Worm (Caenorhabditis elegans) whole organism, midembryonic: ENCODE measurements around the gene lips-13.

Experiments used
- T22C8.4 ChIP-seq: fragments of 200-800 bp; sonication (Bioruptor generic); IDR thresholded peaks from 2 replicates; pipeline ENCODE4 v1.3.6; 2022; ENCODE audit warnings: missing genetic modification characterization, missing compliant biosample characterization
- flt-1 ChIP-seq: fragments of 200-800 bp; sonication (Bioruptor generic); IDR thresholded peaks from 2 replicates; pipeline ENCODE4 v1.3.6; 2022; ENCODE audit warnings: missing genetic modification characterization, missing compliant biosample characterization
- klf-2 ChIP-seq: fragments of 200-800 bp; sonication (Bioruptor generic); conservative IDR thresholded peaks from 2 replicates; pipeline ENCODE4 v1.3.6; 2022; ENCODE audit warnings: missing genetic modification reagents, missing genetic modification characterization, missing compliant biosample characterization
- med-1 ChIP-seq: sonication (generic microtip); optimal IDR thresholded peaks from 2 replicates; lab custom pipeline; 2017; ENCODE audit warnings: missing genetic modification characterization, mild to moderate bottlenecking, missing compliant biosample characterization, antibody characterized with exemption, missing genetic modification reagents; ENCODE audit not compliant: insufficient read depth
- ref-1 ChIP-seq: fragments of 200-800 bp; sonication (Bioruptor generic); conservative IDR thresholded peaks from 2 replicates; pipeline ENCODE4 v1.3.6; 2022; ENCODE audit warnings: missing genetic modification reagents, missing genetic modification characterization, missing compliant biosample characterization
- ztf-29 ChIP-seq: fragments of 200-800 bp; sonication (Bioruptor generic); IDR thresholded peaks from 2 replicates; pipeline ENCODE4 v1.3.6; 2022; ENCODE audit warnings: missing genetic modification reagents, missing genetic modification characterization, missing compliant biosample characterization

- no peak for TF ChIP-seq med-1 (GFP tag; lab: Kevin White, UChicago)
- TF ChIP-seq ref-1 (GFP tag; lab: Robert Waterston, UW), result no peak
- no peak for TF ChIP-seq klf-2
- TF ChIP-seq T22C8.4 (GFP tag; lab: Robert Waterston, UW), result no peak
- no peak for TF ChIP-seq ztf-29
- no peak for TF ChIP-seq flt-1 (GFP tag; lab: Robert Waterston, UW)
Measured at ce11 chrII:1090743-1091142, 27.1 kb downstream of the lips-13 start.
